Worm (Caenorhabditis elegans) whole organism, late embryonic: ENCODE data around the gene F11C7.7.

Source experiments
- C38D4.7 ChIP-seq: fragments of 200-800 bp; sonication (Bioruptor generic); optimal IDR thresholded peaks from 2 replicates; lab custom pipeline; 2018; ENCODE audit warnings: mild to moderate bottlenecking, missing genetic modification characterization, moderate library complexity, missing compliant biosample characterization
- K09A11.1 ChIP-seq: sonication (generic microtip); optimal IDR thresholded peaks from 2 replicates; lab custom pipeline; 2017; ENCODE audit warnings: antibody characterized with exemption, mild to moderate bottlenecking, missing genetic modification characterization, missing compliant biosample characterization; ENCODE audit not compliant: insufficient read depth
- T23F11.4 ChIP-seq: fragments of 200-800 bp; sonication (Bioruptor generic); optimal IDR thresholded peaks from 2 replicates; lab custom pipeline; 2018; ENCODE audit warnings: mild to moderate bottlenecking, missing genetic modification characterization, missing compliant biosample characterization
- Y22D7AL.16 ChIP-seq: sonication (generic microtip); optimal IDR thresholded peaks from 2 replicates; lab custom pipeline; 2016; ENCODE audit warnings: missing genetic modification characterization, missing compliant biosample characterization
- ahr-1 ChIP-seq: sonication (generic microtip); optimal IDR thresholded peaks from 2 replicates; lab custom pipeline; 2016; ENCODE audit warnings: missing genetic modification characterization, missing compliant biosample characterization
- ceh-18 ChIP-seq: sonication (generic microtip); optimal IDR thresholded peaks from 2 replicates; lab custom pipeline; 2016; ENCODE audit warnings: missing genetic modification characterization, missing compliant biosample characterization
- ceh-19 ChIP-seq: fragments of 200-800 bp; sonication (Bioruptor generic); optimal IDR thresholded peaks from 2 replicates; lab custom pipeline; 2018; ENCODE audit warnings: mild to moderate bottlenecking, missing genetic modification characterization, missing compliant biosample characterization
- ceh-22 ChIP-seq: sonication (generic microtip); optimal IDR thresholded peaks from 2 replicates; lab custom pipeline; 2017; ENCODE audit warnings: missing biosample characterization, missing genetic modification characterization
- ceh-24 ChIP-seq: sonication (generic microtip); optimal IDR thresholded peaks from 2 replicates; lab custom pipeline; 2016; ENCODE audit warnings: mild to moderate bottlenecking, missing genetic modification characterization, missing compliant biosample characterization
- ceh-30 ChIP-seq: fragments of 150-350 bp; optimal IDR thresholded peaks from 2 replicates; lab custom pipeline; 2014; ENCODE audit warnings: missing biosample characterization, missing genetic modification characterization
- ceh-31 ChIP-seq: sonication (generic microtip); optimal IDR thresholded peaks from 2 replicates; lab custom pipeline; 2016; ENCODE audit warnings: missing genetic modification characterization, missing compliant biosample characterization
- ceh-34 ChIP-seq: sonication (generic microtip); optimal IDR thresholded peaks from 2 replicates; lab custom pipeline; 2016; ENCODE audit warnings: mild to moderate bottlenecking, missing genetic modification characterization, missing compliant biosample characterization
- ceh-6 ChIP-seq: fragments of 200-800 bp; sonication (Bioruptor generic); optimal IDR thresholded peaks from 2 replicates; lab custom pipeline; 2018; ENCODE audit warnings: mild to moderate bottlenecking, missing genetic modification characterization, missing compliant biosample characterization
- elt-2 ChIP-seq: sonication (generic microtip); optimal IDR thresholded peaks from 2 replicates; lab custom pipeline; 2016; ENCODE audit warnings: missing genetic modification reagents, missing genetic modification characterization, missing compliant biosample characterization
- ets-4 ChIP-seq: sonication (generic microtip); optimal IDR thresholded peaks from 2 replicates; lab custom pipeline; 2016; ENCODE audit warnings: missing genetic modification characterization, missing compliant biosample characterization
- hlh-30 ChIP-seq: sonication (generic microtip); optimal IDR thresholded peaks from 2 replicates; lab custom pipeline; 2017; ENCODE audit warnings: antibody characterized with exemption, missing genetic modification characterization, missing compliant biosample characterization; ENCODE audit not compliant: insufficient read depth
- lim-6 ChIP-seq: sonication (generic microtip); optimal IDR thresholded peaks from 2 replicates; lab custom pipeline; 2016; ENCODE audit warnings: missing genetic modification characterization, missing compliant biosample characterization
- madf-2 ChIP-seq: sonication (generic microtip); optimal IDR thresholded peaks from 2 replicates; lab custom pipeline; 2017; ENCODE audit warnings: missing genetic modification characterization, missing compliant biosample characterization
- mec-3 ChIP-seq: sonication (generic microtip); optimal IDR thresholded peaks from 2 replicates; lab custom pipeline; 2016; ENCODE audit warnings: borderline replicate concordance, missing genetic modification characterization, missing compliant biosample characterization
- nfya-1 ChIP-seq: sonication (generic microtip); optimal IDR thresholded peaks from 2 replicates; lab custom pipeline; 2017; ENCODE audit warnings: missing genetic modification characterization, mild to moderate bottlenecking, missing compliant biosample characterization, antibody characterized with exemption, moderate library complexity
- nhr-232 ChIP-seq: sonication (generic microtip); optimal IDR thresholded peaks from 2 replicates; lab custom pipeline; 2016; ENCODE audit warnings: missing genetic modification characterization, missing compliant biosample characterization
- odd-2 ChIP-seq: sonication (generic microtip); optimal IDR thresholded peaks from 2 replicates; lab custom pipeline; 2017; ENCODE audit warnings: antibody characterized with exemption, mild to moderate bottlenecking, missing genetic modification characterization, missing compliant biosample characterization
- pag-3 ChIP-seq: sonication (generic microtip); optimal IDR thresholded peaks from 2 replicates; lab custom pipeline; 2016; ENCODE audit warnings: missing compliant biosample characterization, missing genetic modification characterization, borderline replicate concordance
- pat-9 ChIP-seq: fragments of 200-800 bp; sonication (Bioruptor generic); optimal IDR thresholded peaks from 2 replicates; lab custom pipeline; 2018; ENCODE audit warnings: mild to moderate bottlenecking, missing genetic modification characterization, moderate library complexity, missing compliant biosample characterization
- pha-2 ChIP-seq: sonication (generic microtip); optimal IDR thresholded peaks from 2 replicates; lab custom pipeline; 2017; ENCODE audit warnings: mild to moderate bottlenecking, missing genetic modification characterization, missing compliant biosample characterization
- pha-4 ChIP-seq: fragments of 150-350 bp; optimal IDR thresholded peaks from 2 replicates; lab custom pipeline; 2018; ENCODE audit warnings: missing biosample characterization, missing genetic modification reagents, missing genetic modification characterization
- pqm-1 ChIP-seq: sonication (generic microtip); optimal IDR thresholded peaks from 2 replicates; lab custom pipeline; 2016; ENCODE audit warnings: missing genetic modification characterization, missing compliant biosample characterization
- pros-1 ChIP-seq: fragments of 150-350 bp; optimal IDR thresholded peaks from 2 replicates; lab custom pipeline; 2014; ENCODE audit warnings: missing biosample characterization, missing genetic modification reagents, missing genetic modification characterization
- sdc-2 ChIP-seq: sonication (generic microtip); optimal IDR thresholded peaks from 2 replicates; lab custom pipeline; 2016; ENCODE audit warnings: missing genotype, missing genetic modification characterization, missing compliant biosample characterization
- sox-2 ChIP-seq: fragments of 200-800 bp; sonication (Bioruptor generic); IDR thresholded peaks from 2 replicates; pipeline ENCODE4 v1.3.6; 2022; ENCODE audit warnings: missing genetic modification reagents, missing genetic modification characterization, missing compliant biosample characterization
- syd-9 ChIP-seq: sonication (generic microtip); optimal IDR thresholded peaks from 2 replicates; lab custom pipeline; 2016; ENCODE audit warnings: mild to moderate bottlenecking, missing genetic modification characterization, moderate library complexity, missing compliant biosample characterization
- ttx-3 ChIP-seq: sonication (generic microtip); optimal IDR thresholded peaks from 2 replicates; lab custom pipeline; 2016; ENCODE audit warnings: missing genetic modification reagents, missing genetic modification characterization, missing compliant biosample characterization
- unc-3 ChIP-seq, 2 experiments: fragments of 200-800 bp in 1 of 2; sonication (Bioruptor generic) in 1 of 2; sonication (generic microtip) in 1 of 2; conservative IDR thresholded peaks in 1 of 2; optimal IDR thresholded peaks in 1 of 2; 2 replicates each; pipeline versions ENCODE4 v1.3.6 to Lab custom; 2016 to 2022; ENCODE audit warnings: missing compliant biosample characterization in 2 of 2, missing genetic modification characterization in 2 of 2, missing genetic modification reagents in 1 of 2
- unc-42 ChIP-seq: sonication (generic microtip); optimal IDR thresholded peaks from 2 replicates; lab custom pipeline; 2016; ENCODE audit warnings: missing genotype, missing genetic modification characterization, missing compliant biosample characterization
- unc-86 ChIP-seq: sonication (generic microtip); optimal IDR thresholded peaks from 2 replicates; lab custom pipeline; 2016; ENCODE audit warnings: missing genetic modification characterization, missing compliant biosample characterization
- ztf-16 ChIP-seq: sonication (generic microtip); optimal IDR thresholded peaks from 2 replicates; lab custom pipeline; 2017; ENCODE audit warnings: missing genetic modification characterization, missing compliant biosample characterization

The F11C7.7 gene

DNA sequence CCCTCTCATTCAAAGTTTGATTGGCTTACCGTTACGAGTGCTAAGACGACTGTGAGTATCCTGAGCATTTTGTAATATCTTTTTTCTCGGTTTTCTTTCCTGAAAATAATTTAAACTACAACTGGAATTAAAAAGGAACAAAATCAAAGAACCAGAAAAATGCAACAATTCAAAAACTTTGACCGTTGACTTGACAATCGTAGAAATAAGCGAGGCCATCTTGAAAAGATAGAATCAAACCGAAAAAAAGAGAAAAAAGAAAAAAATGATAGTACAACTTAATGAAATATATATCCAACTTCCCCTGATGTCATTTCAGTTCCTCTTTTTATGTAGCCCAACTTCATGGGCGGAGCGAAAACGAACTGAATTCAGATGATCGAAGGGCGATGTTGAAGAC lies 23.9 kb upstream of the F11C7.7 start, which contains the start of gene F10D7.3:
TSS of gene F10D7.3 (minus strand) at position 101 of the 400 bp plus-strand sequence.
- no peak for TF ChIP-seq K09A11.1 (tag; lab: Kevin White, UChicago)
- TF ChIP-seq elt-2 (tag; lab: Kevin White, UChicago), result no peak
- TF ChIP-seq pha-4 (tag; lab: Kevin White, UChicago), result no peak
- TF ChIP-seq ceh-31, result no peak
- TF ChIP-seq ttx-3 (tag; lab: Kevin White, UChicago), result no peak

DNA sequence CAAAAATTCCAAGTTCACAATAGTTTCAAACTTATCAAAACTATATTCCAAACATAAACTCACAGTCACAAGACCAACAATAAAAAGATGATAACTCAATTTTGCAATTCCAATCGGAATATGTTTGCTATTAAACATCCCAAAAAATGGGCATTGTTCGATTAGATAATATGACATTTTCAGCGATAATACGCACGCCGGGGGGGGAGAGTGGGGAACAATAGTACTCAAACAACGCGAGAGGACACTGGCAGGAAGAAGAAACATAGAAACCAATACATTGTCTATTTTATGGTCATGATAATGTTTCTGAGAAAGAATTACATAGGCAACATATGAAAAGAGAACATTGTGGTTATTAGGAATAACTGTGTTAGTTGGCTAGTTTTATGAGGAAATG lies 22.5 kb upstream of the F11C7.7 start:
- TF ChIP-seq elt-2 (tag; lab: Kevin White, UChicago) (peak; percentile 31), ztf-16 (tag; lab: Kevin White, UChicago) (no peak)
- TF ChIP-seq, all 69 proteins: peak for 1

DNA sequence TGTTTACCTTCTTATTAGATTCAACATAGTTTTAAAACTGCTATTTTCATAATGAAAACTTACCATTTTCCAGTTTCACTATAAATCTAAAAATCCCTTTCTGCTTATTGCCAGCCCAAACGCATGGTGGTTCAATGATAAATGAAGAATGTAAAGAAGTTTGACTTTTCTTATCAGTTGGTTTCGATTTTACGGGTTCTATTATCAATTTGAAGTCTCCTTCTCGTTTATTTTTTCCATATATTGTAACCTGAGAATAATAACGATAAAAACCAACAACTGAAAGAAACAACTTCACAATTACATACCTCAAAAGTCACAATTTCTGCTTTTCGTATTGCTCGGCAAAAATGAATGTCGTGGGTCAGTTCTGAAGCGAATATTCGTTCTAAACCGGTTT lies 19.4 kb upstream of the F11C7.7 start:
- TF ChIP-seq nhr-232, result no peak
- TF ChIP-seq nfya-1 (tag; lab: Kevin White, UChicago), result no peak
- no peak for TF ChIP-seq pha-2 (tag; lab: Kevin White, UChicago)
- TF ChIP-seq lim-6 (tag; lab: Kevin White, UChicago), result no peak
- TF ChIP-seq mec-3 (tag; lab: Kevin White, UChicago), result no peak
- TF ChIP-seq C38D4.7, result no peak
- no peak for TF ChIP-seq elt-2 (tag; lab: Kevin White, UChicago)
- TF ChIP-seq unc-86 (tag; lab: Kevin White, UChicago), result no peak
- no peak for TF ChIP-seq unc-42
- TF ChIP-seq pat-9 (tag; lab: Kevin White, UChicago), result no peak
- no peak for TF ChIP-seq ceh-18 (tag; lab: Kevin White, UChicago)
- no peak for TF ChIP-seq K09A11.1 (tag; lab: Kevin White, UChicago)
- no peak for TF ChIP-seq odd-2 (tag; lab: Kevin White, UChicago)
- no peak for TF ChIP-seq ahr-1 (tag; lab: Kevin White, UChicago)
- TF ChIP-seq hlh-30 (tag; lab: Kevin White, UChicago), result no peak
- no peak for TF ChIP-seq syd-9 (tag; lab: Kevin White, UChicago)
- no peak for TF ChIP-seq T23F11.4 (GFP tag; lab: Kevin White, UChicago)
- TF ChIP-seq madf-2 (tag; lab: Kevin White, UChicago), result no peak
- TF ChIP-seq ceh-24 (tag; lab: Kevin White, UChicago), result no peak

DNA sequence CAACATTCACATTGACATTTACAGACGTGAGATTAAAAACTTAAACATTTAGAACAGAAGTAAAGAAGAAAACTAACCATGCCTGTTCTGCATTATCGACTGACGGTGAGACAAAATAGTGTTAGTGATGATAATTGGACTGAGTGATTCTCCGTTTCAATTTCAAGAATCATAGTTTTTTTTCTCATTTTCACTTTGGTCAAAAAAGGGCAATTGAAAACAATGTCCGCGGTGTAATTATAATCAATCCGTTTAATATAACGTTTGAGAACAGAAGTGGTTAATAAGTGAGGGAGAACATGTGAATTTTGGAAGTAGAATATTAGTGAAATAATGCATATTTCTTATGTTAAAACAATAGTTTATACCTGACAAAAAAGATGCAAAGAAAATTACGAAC lies 18.7 kb upstream of the F11C7.7 start, which contains the start of gene F10D7.10:
TSS of gene F10D7.10 (minus strand) at position 101 of the 400 bp plus-strand sequence.
- TF ChIP-seq K09A11.1 (tag; lab: Kevin White, UChicago) (no peak), unc-3 (GFP tag; conservative IDR thresholded peaks at IDR 0.05; lab: Robert Waterston, UW) (no peak), unc-3 (tag; optimal IDR thresholded peaks at IDR 0.05; lab: Kevin White, UChicago) (no peak), ceh-19 (no peak), ceh-34 (no peak), pros-1 (tag; lab: Kevin White, UChicago) (no peak), ceh-6 (GFP tag; lab: Kevin White, UChicago) (no peak), Y22D7AL.16 (tag; lab: Kevin White, UChicago) (no peak), pqm-1 (tag; lab: Kevin White, UChicago) (no peak), pha-2 (tag; lab: Kevin White, UChicago) (no peak), pag-3 (tag; lab: Kevin White, UChicago) (no peak), ceh-30 (tag; lab: Kevin White, UChicago) (no peak), ets-4 (tag; lab: Kevin White, UChicago) (no peak), unc-42 (no peak), sox-2 (GFP tag; lab: Robert Waterston, UW) (no peak), ceh-22 (no peak), sdc-2 (no peak), pha-4 (tag; lab: Kevin White, UChicago) (no peak)
